Fruit fly (Drosophila melanogaster): Measurements from ENCODE around the gene Ufd1.

- TF ChIP-seq psq (optimal IDR thresholded peaks at IDR 0.05) (no peak), ttk (optimal IDR thresholded peaks at IDR 0.05) (no peak)
These were observed 13.6 kb downstream of the Ufd1 start, which contains the start of the genes CG34012 and emei for dm6 chr3L:11109454-11109853.

Measured in Kc167 (cell line).